Fruit fly (Drosophila melanogaster): ENCODE results near the gene Cyp4d21.
A peak's percentile ranks its signal among the peaks of the same experiment; 100 is the strongest.

Gene Cyp4d21

dm6 chr2L:7641606-7642190 lies 36.3 kb downstream of the Cyp4d21 start:
- TF ChIP-seq CG13204 (GFP tag; optimal IDR thresholded peaks at IDR 0.05): no peak
- no peak for TF ChIP-seq CG32121 (GFP tag; IDR thresholded peaks at IDR 0.05)
- no peak for TF ChIP-seq EcR (GFP tag; optimal IDR thresholded peaks at IDR 0.05)
- TF ChIP-seq CG12605 (GFP tag; IDR thresholded peaks at IDR 0.05): no peak
- no peak for TF ChIP-seq gl (tag; optimal IDR thresholded peaks at IDR 0.05)
- no peak for TF ChIP-seq CG17806 (tag; optimal IDR thresholded peaks at IDR 0.05)
- TF ChIP-seq CG10348 (GFP tag; IDR thresholded peaks at IDR 0.05): no peak
- TF ChIP-seq CG15710 (tag; optimal IDR thresholded peaks at IDR 0.05): no peak
- no peak for TF ChIP-seq CG8301 (tag; optimal IDR thresholded peaks at IDR 0.05)
- no peak for TF ChIP-seq Snoo (tag; optimal IDR thresholded peaks at IDR 0.05)
- no peak for TF ChIP-seq D1 (tag; optimal IDR thresholded peaks at IDR 0.05)
- TF ChIP-seq CG4496 (GFP tag; IDR thresholded peaks at IDR 0.05): peak; percentile 82; the same call in 1 of the 3 replicates
- TF ChIP-seq fd96Ca (GFP tag; IDR thresholded peaks at IDR 0.05): no peak
- peak; percentile 6; the same call in 1 of the 2 replicates for TF ChIP-seq Ets98B (GFP tag; IDR thresholded peaks at IDR 0.05)
- TF ChIP-seq Pif1B (GFP tag; optimal IDR thresholded peaks at IDR 0.05): no peak
- peak; percentile 50; the same call in 1 of the 2 replicates for TF ChIP-seq rn (GFP tag; IDR thresholded peaks at IDR 0.05)
- TF ChIP-seq Pif1A (GFP tag; optimal IDR thresholded peaks at IDR 0.05): no peak
- TF ChIP-seq CG34367 (tag; optimal IDR thresholded peaks at IDR 0.05): no peak
- no peak for TF ChIP-seq CG8159 (tag; optimal IDR thresholded peaks at IDR 0.05)
- no peak for TF ChIP-seq CG14655 (GFP tag; optimal IDR thresholded peaks at IDR 0.05)
- no peak for TF ChIP-seq CG9948 (tag; optimal IDR thresholded peaks at IDR 0.05)
